Fruit fly (Drosophila melanogaster): ENCODE results near the gene BTBD9.
A peak's percentile ranks its signal among the peaks of the same experiment; 100 is the strongest.

BTBD9 gene

dm6 chrX:10806718-10807412, 38.5 kb downstream of the BTBD9 start:
- TF ChIP-seq Dll (optimal IDR thresholded peaks at IDR 0.05) (peak; percentile 47), EcR (GFP tag; optimal IDR thresholded peaks at IDR 0.05) (no peak), CG8478 (optimal IDR thresholded peaks at IDR 0.05) (no peak)

dm6 chrX:10808684-10809083, 40.3 kb downstream of the BTBD9 start:
- TF ChIP-seq Dll (optimal IDR thresholded peaks at IDR 0.05), result no peak
- TF ChIP-seq CG8478 (optimal IDR thresholded peaks at IDR 0.05), result no peak
- no peak for TF ChIP-seq EcR (GFP tag; optimal IDR thresholded peaks at IDR 0.05)
- TF ChIP-seq pan (optimal IDR thresholded peaks at IDR 0.05), result no peak
- TF ChIP-seq psq (optimal IDR thresholded peaks at IDR 0.05), result no peak
- TF ChIP-seq usp (GFP tag; optimal IDR thresholded peaks at IDR 0.05), result no peak

dm6 chrX:10814113-10814512, 45.8 kb downstream of the BTBD9 start:
- no peak for TF ChIP-seq pan (optimal IDR thresholded peaks at IDR 0.05)
- TF ChIP-seq Dll (optimal IDR thresholded peaks at IDR 0.05), result peak; percentile 27
- no peak for TF ChIP-seq psq (optimal IDR thresholded peaks at IDR 0.05)

DNA sequence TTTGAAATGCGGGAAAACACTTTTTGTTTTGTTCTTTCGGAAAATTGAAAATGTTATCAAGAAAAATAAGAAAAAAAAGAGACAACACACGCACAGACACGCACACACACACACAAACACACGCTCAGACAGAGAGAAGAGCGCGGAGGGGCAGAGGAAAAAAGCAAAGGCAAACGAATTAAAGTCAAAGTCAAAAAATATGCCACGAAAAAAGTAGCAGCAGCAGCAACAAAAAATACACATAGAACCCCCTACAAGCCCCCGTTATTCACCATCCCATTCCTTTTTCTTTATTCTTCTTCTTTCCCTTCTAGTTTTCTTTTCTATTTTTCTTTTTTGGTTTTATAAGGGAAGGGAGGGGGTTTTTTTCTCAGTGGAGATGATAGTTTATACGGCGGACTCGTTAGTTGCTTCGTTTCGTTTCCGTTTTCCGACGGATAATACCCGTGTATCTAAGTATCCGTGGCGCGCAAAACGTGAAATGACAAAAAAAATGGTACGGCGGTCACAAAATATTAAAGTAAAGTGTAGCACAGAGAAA, 46.6 kb downstream of the BTBD9 start:
- TF ChIP-seq psq (optimal IDR thresholded peaks at IDR 0.05) (no peak), pan (optimal IDR thresholded peaks at IDR 0.05) (no peak), CG8478 (optimal IDR thresholded peaks at IDR 0.05) (no peak), usp (GFP tag; optimal IDR thresholded peaks at IDR 0.05) (no peak), EcR (GFP tag; optimal IDR thresholded peaks at IDR 0.05) (no peak), Dll (optimal IDR thresholded peaks at IDR 0.05) (no peak)

DNA sequence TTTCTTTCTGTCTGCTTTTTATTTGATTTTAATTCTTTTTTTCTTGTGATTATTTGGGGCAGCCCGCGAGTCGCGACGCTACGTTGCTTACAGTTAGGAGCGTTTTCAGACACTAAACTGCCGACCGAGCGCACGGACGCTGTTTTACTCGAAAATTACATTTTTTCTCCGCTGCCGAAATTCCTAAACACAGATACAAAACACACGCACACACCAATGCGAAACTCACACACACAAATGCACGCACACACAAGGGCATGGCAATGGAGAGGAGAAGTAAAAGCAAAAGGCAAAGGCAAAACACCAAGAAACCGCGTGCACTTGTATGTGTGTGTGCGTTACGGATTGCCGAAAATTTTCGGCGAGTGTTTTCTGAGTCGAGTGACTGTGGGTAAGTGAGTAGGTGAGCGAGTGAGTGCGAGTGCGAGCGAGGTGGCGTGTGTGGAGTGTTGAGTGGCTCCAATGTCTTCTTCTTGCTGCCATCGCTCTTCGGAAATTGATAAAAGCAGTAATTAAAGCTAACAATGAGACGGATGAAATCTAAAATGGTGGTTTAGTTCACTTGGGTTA, 47.3 kb downstream of the BTBD9 start:
- TF ChIP-seq psq (optimal IDR thresholded peaks at IDR 0.05), result no peak
- TF ChIP-seq usp (GFP tag; optimal IDR thresholded peaks at IDR 0.05), result no peak
- TF ChIP-seq EcR (GFP tag; optimal IDR thresholded peaks at IDR 0.05), result no peak
- peak; percentile 36 for TF ChIP-seq Dll (optimal IDR thresholded peaks at IDR 0.05)
- no peak for TF ChIP-seq pan (optimal IDR thresholded peaks at IDR 0.05)
- TF ChIP-seq CG8478 (optimal IDR thresholded peaks at IDR 0.05), result peak; percentile 14

- TF ChIP-seq EcR (GFP tag; optimal IDR thresholded peaks at IDR 0.05) (no peak), CG8478 (optimal IDR thresholded peaks at IDR 0.05) (peak; percentile 8), usp (GFP tag; optimal IDR thresholded peaks at IDR 0.05) (no peak)
These were observed 48.5 kb downstream of the BTBD9 start for dm6 chrX:10816856-10817255.

- TF ChIP-seq pan (optimal IDR thresholded peaks at IDR 0.05), result no peak
- no peak for TF ChIP-seq Dll (optimal IDR thresholded peaks at IDR 0.05)
- no peak for TF ChIP-seq psq (optimal IDR thresholded peaks at IDR 0.05)
- TF ChIP-seq usp (GFP tag; optimal IDR thresholded peaks at IDR 0.05), result no peak
- TF ChIP-seq EcR (GFP tag; optimal IDR thresholded peaks at IDR 0.05), result no peak
- TF ChIP-seq CG8478 (optimal IDR thresholded peaks at IDR 0.05), result no peak
These were observed 52.4 kb downstream of the BTBD9 start for dm6 chrX:10820741-10821140.

Measured in whole organism.